Fruit fly (Drosophila melanogaster): Measurements from ENCODE around the gene RpL8.

The RpL8 gene

dm6 chr3L:2584827-2585226, 2.4 kb upstream of the RpL8 start:
- TF ChIP-seq CG17801 (GFP tag; optimal IDR thresholded peaks at IDR 0.05; ENCODE audit: partially characterized antibody): no peak

- TF ChIP-seq CG17801 (GFP tag; optimal IDR thresholded peaks at IDR 0.05; ENCODE audit: partially characterized antibody): no peak
These were observed 1.2 kb upstream of the RpL8 start, which contains the start of gene msn for dm6 chr3L:2585794-2586741. Gene msn (minus strand): TSS chr3L:2586540.

dm6 chr3L:2587562-2587918, 284 bp downstream of the RpL8 start:
- TF ChIP-seq CG17801 (GFP tag; optimal IDR thresholded peaks at IDR 0.05; ENCODE audit: partially characterized antibody): no peak

dm6 chr3L:2588306-2588705, 1.1 kb downstream of the RpL8 start:
- TF ChIP-seq CG17801 (GFP tag; optimal IDR thresholded peaks at IDR 0.05; ENCODE audit: partially characterized antibody): no peak

- peak; percentile 67 for TF ChIP-seq CG17801 (GFP tag; optimal IDR thresholded peaks at IDR 0.05; ENCODE audit: partially characterized antibody)
These were observed 2.1 kb downstream of the RpL8 start, which contains the start of gene dos for dm6 chr3L:2589167-2589910. Gene dos (plus strand): TSS chr3L:2589414.

dm6 chr3L:2589911-2590763, 2.9 kb downstream of the RpL8 start:
- TF ChIP-seq CG17801 (GFP tag; optimal IDR thresholded peaks at IDR 0.05; ENCODE audit: partially characterized antibody): peak; percentile 89

dm6 chr3L:2590764-2591309, 3.6 kb downstream of the RpL8 start:
- no peak for TF ChIP-seq CG17801 (GFP tag; optimal IDR thresholded peaks at IDR 0.05; ENCODE audit: partially characterized antibody)

dm6 chr3L:2595481-2595880, 8.2 kb downstream of the RpL8 start, which contains the start of gene CG16984:
Gene CG16984 (plus strand): TSS chr3L:2595781.
- no peak for TF ChIP-seq CG17801 (GFP tag; optimal IDR thresholded peaks at IDR 0.05; ENCODE audit: partially characterized antibody)

dm6 chr3L:2599214-2599730, 12.0 kb downstream of the RpL8 start, which contains the start of the genes CG16985 and CG12182:
Gene CG16985 (plus strand): TSS chr3L:2599297.
Gene CG12182 (minus strand): TSS chr3L:2599579.
- TF ChIP-seq CG17801 (GFP tag; optimal IDR thresholded peaks at IDR 0.05; ENCODE audit: partially characterized antibody): peak; percentile 15

dm6 chr3L:2600144-2600543, 12.9 kb downstream of the RpL8 start, which contains the start of gene CG16986:
Gene CG16986 (plus strand): TSS chr3L:2600331.
- TF ChIP-seq CG17801 (GFP tag; optimal IDR thresholded peaks at IDR 0.05; ENCODE audit: partially characterized antibody): no peak

- no peak for TF ChIP-seq CG17801 (GFP tag; optimal IDR thresholded peaks at IDR 0.05; ENCODE audit: partially characterized antibody)
These were observed 21.6 kb downstream of the RpL8 start for dm6 chr3L:2608825-2609224.

dm6 chr3L:2614222-2614621, 27.0 kb downstream of the RpL8 start:
- no peak for TF ChIP-seq CG17801 (GFP tag; optimal IDR thresholded peaks at IDR 0.05; ENCODE audit: partially characterized antibody)

dm6 chr3L:2629964-2630363, 42.7 kb downstream of the RpL8 start, which contains the start of gene Pxn:
Gene Pxn (minus strand): TSS chr3L:2630064.
- TF ChIP-seq CG17801 (GFP tag; optimal IDR thresholded peaks at IDR 0.05; ENCODE audit: partially characterized antibody): no peak

- TF ChIP-seq CG17801 (GFP tag; optimal IDR thresholded peaks at IDR 0.05; ENCODE audit: partially characterized antibody): peak; percentile 71
These were observed 44.1 kb downstream of the RpL8 start, which contains the start of the genes CG42245 and MEP-1 for dm6 chr3L:2631406-2631805. Gene CG42245 (plus strand): TSS chr3L:2631715. Gene MEP-1 (plus strand): TSS chr3L:2631715.
